Fruit fly (Drosophila melanogaster) whole organism, adult: ENCODE data around the gene CG7950.

Source experiments
- Hr96 ChIP-seq: fragments of 200-800 bp; sonication (Bioruptor generic); optimal IDR thresholded peaks from 2 replicates; lab custom pipeline; 2016; ENCODE audit warnings: missing biosample characterization, missing genetic modification characterization
- pad ChIP-seq: fragments of 200-800 bp; sonication (Bioruptor generic); optimal IDR thresholded peaks from 3 replicates; lab custom pipeline; 2017; ENCODE audit warnings: missing biosample characterization, missing genetic modification characterization, mild to moderate bottlenecking, moderate library complexity, missing genetic modification reagents
- tj ChIP-seq: fragments of 200-800 bp; sonication (Bioruptor generic); optimal IDR thresholded peaks from 3 replicates; lab custom pipeline; 2017; ENCODE audit warnings: missing biosample characterization, mild to moderate bottlenecking, missing genetic modification characterization, moderate library complexity

DNA sequence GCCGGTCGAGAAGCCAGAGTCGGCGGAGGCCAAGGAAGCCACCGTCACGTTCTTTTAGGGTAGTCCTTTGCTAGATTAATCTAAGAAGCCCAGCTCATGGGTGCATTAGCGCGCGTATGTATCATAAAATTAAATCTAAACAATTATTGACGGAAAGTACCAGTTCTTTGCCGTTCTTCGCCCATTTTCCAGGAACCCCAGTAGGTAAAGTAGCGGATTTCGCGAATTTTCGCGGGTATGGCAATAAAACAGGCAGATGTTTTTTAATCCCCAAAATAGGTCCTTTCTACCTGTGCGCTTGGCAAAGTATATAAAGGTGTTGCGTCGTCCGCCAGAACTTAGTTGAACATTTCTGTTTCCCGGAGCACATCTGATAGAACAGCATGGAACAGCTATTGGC is 15.8 kb upstream of the CG7950 start:
- TF ChIP-seq tj (GFP tag; lab: Kevin White, UChicago) = no peak
- no peak for TF ChIP-seq pad (GFP tag; lab: Kevin White, UChicago)
- TF ChIP-seq Hr96 (GFP tag; lab: Kevin White, UChicago) = no peak
